Worm (Caenorhabditis elegans) whole organism, late embryonic: ENCODE data around the gene col-68.

Source experiments
- C38D4.7 ChIP-seq: fragments of 200-800 bp; sonication (Bioruptor generic); optimal IDR thresholded peaks from 2 replicates; lab custom pipeline; 2018; ENCODE audit warnings: mild to moderate bottlenecking, missing genetic modification characterization, moderate library complexity, missing compliant biosample characterization
- ahr-1 ChIP-seq: sonication (generic microtip); optimal IDR thresholded peaks from 2 replicates; lab custom pipeline; 2016; ENCODE audit warnings: missing genetic modification characterization, missing compliant biosample characterization
- ama-1 ChIP-seq: fragments of 150-350 bp; optimal IDR thresholded peaks from 2 replicates; lab custom pipeline; 2014
- ceh-22 ChIP-seq: sonication (generic microtip); optimal IDR thresholded peaks from 2 replicates; lab custom pipeline; 2017; ENCODE audit warnings: missing biosample characterization, missing genetic modification characterization
- ceh-30 ChIP-seq: fragments of 150-350 bp; optimal IDR thresholded peaks from 2 replicates; lab custom pipeline; 2014; ENCODE audit warnings: missing biosample characterization, missing genetic modification characterization
- lin-11 ChIP-seq: fragments of 200-800 bp; sonication (Bioruptor generic); optimal IDR thresholded peaks from 2 replicates; lab custom pipeline; 2018; ENCODE audit warnings: mild to moderate bottlenecking, missing genetic modification characterization, missing compliant biosample characterization
- nhr-11 ChIP-seq: fragments of 150-350 bp; optimal IDR thresholded peaks from 2 replicates; lab custom pipeline; 2014; ENCODE audit warnings: missing biosample characterization, missing genetic modification characterization
- pha-2 ChIP-seq: sonication (generic microtip); optimal IDR thresholded peaks from 2 replicates; lab custom pipeline; 2017; ENCODE audit warnings: mild to moderate bottlenecking, missing genetic modification characterization, missing compliant biosample characterization
- rnt-1 ChIP-seq: sonication (generic microtip); optimal IDR thresholded peaks from 2 replicates; lab custom pipeline; 2016; ENCODE audit warnings: missing genetic modification characterization, missing compliant biosample characterization
- zip-5 ChIP-seq: sonication (generic microtip); optimal IDR thresholded peaks from 2 replicates; lab custom pipeline; 2016; ENCODE audit warnings: missing genetic modification characterization, missing compliant biosample characterization

ce11 chrII:91419-91818, 12.9 kb upstream of the col-68 start, which contains the start of gene mcat-1:
- no peak for TF ChIP-seq ceh-22
- no peak for TF ChIP-seq nhr-11
- no peak for TF ChIP-seq lin-11 (tag; lab: Kevin White, UChicago)
- TF ChIP-seq ahr-1 (tag; lab: Kevin White, UChicago) = no peak
- TF ChIP-seq ceh-30 (tag; lab: Kevin White, UChicago) = no peak
- TF ChIP-seq ama-1 (lab: Kevin White, UChicago) = no peak
- TF ChIP-seq zip-5 (tag; lab: Kevin White, UChicago) = no peak
- no peak for TF ChIP-seq rnt-1
- TF ChIP-seq C38D4.7 (GFP tag; lab: Kevin White, UChicago) = no peak
- TF ChIP-seq pha-2 (tag; lab: Kevin White, UChicago) = no peak
